Fruit fly (Drosophila melanogaster) whole organism, pupa: ENCODE data around the gene nonA.

Experiments used
- CG10348 ChIP-seq: fragments of 200-800 bp; sonication (Bioruptor generic); IDR thresholded peaks from 2 replicates; pipeline ENCODE4 v1.3.6; 2022; ENCODE audit warnings: missing biosample characterization, missing genetic modification characterization
- CG12605 ChIP-seq: fragments of 200-800 bp; sonication (Bioruptor generic); IDR thresholded peaks from 2 replicates; pipeline ENCODE4 v1.3.6; 2022; ENCODE audit warnings: missing biosample characterization, missing genetic modification characterization
- CG13204 ChIP-seq: fragments of 200-800 bp; sonication (Bioruptor generic); optimal IDR thresholded peaks from 2 replicates; lab custom pipeline; 2018; ENCODE audit warnings: missing biosample characterization, mild to moderate bottlenecking, missing genetic modification characterization, moderate library complexity
- CG14655 ChIP-seq: fragments of 200-800 bp; sonication (Bioruptor generic); optimal IDR thresholded peaks from 3 replicates; lab custom pipeline; 2017; ENCODE audit warnings: mild to moderate bottlenecking, missing biosample characterization, missing genetic modification reagents, missing genetic modification characterization
- CG15710 ChIP-seq: fragments of 200-800 bp; sonication (Bioruptor generic); optimal IDR thresholded peaks from 2 replicates; lab custom pipeline; 2018; ENCODE audit warnings: missing biosample characterization, mild to moderate bottlenecking, missing genetic modification characterization, moderate library complexity
- CG17806 ChIP-seq: fragments of 200-800 bp; sonication (Bioruptor generic); optimal IDR thresholded peaks from 2 replicates; lab custom pipeline; 2018; ENCODE audit warnings: missing biosample characterization, mild to moderate bottlenecking, missing genetic modification characterization, moderate library complexity
- CG32121 ChIP-seq: fragments of 200-800 bp; sonication (Bioruptor generic); IDR thresholded peaks from 2 replicates; pipeline ENCODE4 v1.3.6; 2022; ENCODE audit warnings: missing biosample characterization, missing genetic modification characterization
- CG34367 ChIP-seq: fragments of 200-800 bp; sonication (Bioruptor generic); optimal IDR thresholded peaks from 2 replicates; lab custom pipeline; 2018; ENCODE audit warnings: missing biosample characterization, mild to moderate bottlenecking, missing genetic modification characterization
- CG4496 ChIP-seq: fragments of 200-800 bp; sonication (Bioruptor generic); IDR thresholded peaks from 3 replicates; pipeline ENCODE4 v1.3.6; 2022; ENCODE audit warnings: missing biosample characterization, missing genetic modification characterization
- CG8159 ChIP-seq: fragments of 200-800 bp; sonication (Bioruptor generic); optimal IDR thresholded peaks from 3 replicates; lab custom pipeline; 2018; ENCODE audit warnings: missing biosample characterization, mild to moderate bottlenecking, missing genetic modification characterization, moderate library complexity
- CG8301 ChIP-seq: fragments of 200-800 bp; sonication (Bioruptor generic); optimal IDR thresholded peaks from 2 replicates; lab custom pipeline; 2018; ENCODE audit warnings: missing biosample characterization, mild to moderate bottlenecking, missing genetic modification characterization
- CG9948 ChIP-seq: fragments of 200-800 bp; sonication (Bioruptor generic); optimal IDR thresholded peaks from 2 replicates; lab custom pipeline; 2018; ENCODE audit warnings: missing biosample characterization, mild to moderate bottlenecking, missing genetic modification characterization, moderate library complexity
- D1 ChIP-seq: fragments of 200-800 bp; sonication (Bioruptor generic); optimal IDR thresholded peaks from 2 replicates; lab custom pipeline; 2018; ENCODE audit warnings: missing biosample characterization, mild to moderate bottlenecking, missing genetic modification characterization, moderate library complexity
- EcR ChIP-seq: fragments of 200-800 bp; sonication (Bioruptor generic); optimal IDR thresholded peaks from 3 replicates; lab custom pipeline; 2019; ENCODE audit warnings: missing biosample characterization, missing genetic modification characterization, mild to moderate bottlenecking, moderate library complexity, missing genetic modification reagents
- Ets98B ChIP-seq: fragments of 200-800 bp; sonication (Bioruptor generic); IDR thresholded peaks from 2 replicates; pipeline ENCODE4 v1.3.6; 2022; ENCODE audit warnings: missing biosample characterization, missing genetic modification characterization
- Pif1A ChIP-seq: fragments of 200-800 bp; sonication (Bioruptor generic); optimal IDR thresholded peaks from 3 replicates; lab custom pipeline; 2016; ENCODE audit warnings: missing biosample characterization, missing genetic modification characterization
- Pif1B ChIP-seq: fragments of 200-800 bp; sonication (Bioruptor generic); optimal IDR thresholded peaks from 3 replicates; lab custom pipeline; 2016; ENCODE audit warnings: missing biosample characterization, missing genetic modification characterization
- Snoo ChIP-seq: fragments of 200-800 bp; sonication (Bioruptor generic); optimal IDR thresholded peaks from 3 replicates; lab custom pipeline; 2017; ENCODE audit warnings: missing biosample characterization, mild to moderate bottlenecking, missing genetic modification characterization, inconsistent platforms
- fd96Ca ChIP-seq: fragments of 200-800 bp; sonication (Bioruptor generic); IDR thresholded peaks from 3 replicates; pipeline ENCODE4 v1.3.6; 2022; ENCODE audit warnings: missing biosample characterization, missing genetic modification characterization
- gl ChIP-seq: fragments of 200-800 bp; sonication (Bioruptor generic); optimal IDR thresholded peaks from 2 replicates; lab custom pipeline; 2018; ENCODE audit warnings: missing biosample characterization, mild to moderate bottlenecking, missing genetic modification characterization
- rn ChIP-seq: fragments of 200-800 bp; sonication (Bioruptor generic); IDR thresholded peaks from 2 replicates; pipeline ENCODE4 v1.3.6; 2022; ENCODE audit warnings: missing biosample characterization, missing genetic modification characterization

nonA gene

DNA sequence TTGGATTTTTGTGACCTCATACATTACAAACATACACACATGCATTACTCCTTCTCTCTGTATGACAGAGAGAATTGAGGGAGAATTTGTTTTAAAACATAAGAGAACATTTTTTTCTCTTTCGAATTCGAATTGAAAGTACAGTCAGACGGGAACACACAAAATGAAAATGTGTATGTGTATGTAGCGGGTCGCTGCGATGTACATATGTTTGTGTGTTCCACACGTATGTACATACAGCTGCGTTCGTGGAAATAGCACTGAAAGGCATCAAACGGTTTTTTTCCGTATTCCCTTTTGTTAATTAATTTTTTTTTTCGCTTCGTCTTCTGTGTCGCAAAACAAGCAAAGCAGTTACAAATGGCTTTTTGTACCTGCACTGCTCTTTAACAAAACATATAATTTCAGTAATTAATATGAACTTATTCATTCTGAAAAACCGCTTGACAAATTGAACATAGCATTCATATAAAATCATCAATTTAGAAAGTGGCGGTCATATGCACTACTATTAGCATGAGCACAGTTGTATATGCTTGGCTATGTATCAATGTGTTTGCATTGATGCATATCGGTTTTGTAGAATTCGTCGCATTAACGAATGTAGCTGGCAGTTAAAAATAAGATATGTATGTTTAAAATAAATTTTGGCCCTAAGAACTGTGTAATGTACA is 28.6 kb upstream of the nonA start:
- TF ChIP-seq CG14655 (GFP tag; lab: Kevin White, UChicago) = peak; percentile 99
- peak; percentile 89 for TF ChIP-seq Ets98B (GFP tag; lab: Robert Waterston, UW)
- peak; percentile 95 for TF ChIP-seq Pif1B (GFP tag; lab: Kevin White, UChicago)
- TF ChIP-seq CG13204 (GFP tag; lab: Kevin White, UChicago) = peak; percentile 93
- peak; percentile 98 for TF ChIP-seq CG8159 (tag; lab: Kevin White, UChicago)
- peak; percentile 96 for TF ChIP-seq fd96Ca
- TF ChIP-seq gl (tag; lab: Kevin White, UChicago) = peak; percentile 94
- TF ChIP-seq Snoo (tag; lab: Kevin White, UChicago) = peak; percentile 96
- TF ChIP-seq CG34367 (tag; lab: Kevin White, UChicago) = peak; percentile 97
- TF ChIP-seq CG17806 (tag; lab: Kevin White, UChicago) = peak; percentile 95
- peak; percentile 90 for TF ChIP-seq CG12605
- TF ChIP-seq CG8301 (tag; lab: Kevin White, UChicago) = peak; percentile 98
- peak; percentile 6 for TF ChIP-seq EcR (GFP tag; lab: Kevin White, UChicago)
- TF ChIP-seq CG10348 (GFP tag; lab: Robert Waterston, UW) = peak; percentile 79
- TF ChIP-seq rn (GFP tag; lab: Robert Waterston, UW) = peak; percentile 86
- peak; percentile 97 for TF ChIP-seq CG9948 (tag; lab: Kevin White, UChicago)
- peak; percentile 97 for TF ChIP-seq CG15710 (tag; lab: Kevin White, UChicago)
- peak; percentile 95 for TF ChIP-seq D1 (tag; lab: Kevin White, UChicago)
- TF ChIP-seq CG4496 = peak; percentile 94
- peak; percentile 96 for TF ChIP-seq CG32121 (GFP tag; lab: Robert Waterston, UW)
- TF ChIP-seq Pif1A (GFP tag; lab: Kevin White, UChicago) = peak; percentile 97

- TF ChIP-seq Pif1B (GFP tag; lab: Kevin White, UChicago) (no peak), EcR (GFP tag; lab: Kevin White, UChicago) (peak; percentile 9), Pif1A (GFP tag; lab: Kevin White, UChicago) (no peak), rn (GFP tag; lab: Robert Waterston, UW) (no peak), CG13204 (GFP tag; lab: Kevin White, UChicago) (no peak), CG8159 (tag; lab: Kevin White, UChicago) (no peak), CG14655 (GFP tag; lab: Kevin White, UChicago) (peak; percentile 3), Ets98B (GFP tag; lab: Robert Waterston, UW) (peak; percentile 35; the same call in 1 of the 2 replicates), CG34367 (tag; lab: Kevin White, UChicago) (no peak), CG4496 (peak; percentile 29; the same call in 1 of the 3 replicates), CG32121 (GFP tag; lab: Robert Waterston, UW) (no peak), Snoo (tag; lab: Kevin White, UChicago) (no peak), CG9948 (tag; lab: Kevin White, UChicago) (no peak), CG17806 (tag; lab: Kevin White, UChicago) (no peak), CG10348 (GFP tag; lab: Robert Waterston, UW) (no peak), CG15710 (tag; lab: Kevin White, UChicago) (no peak), D1 (tag; lab: Kevin White, UChicago) (no peak), gl (tag; lab: Kevin White, UChicago) (no peak), CG8301 (tag; lab: Kevin White, UChicago) (no peak), fd96Ca (peak; percentile 54; the same call in 1 of the 3 replicates), CG12605 (0 out of 2 replicates have a peak, but pooled peaks have one; percentile 30)
- TF ChIP-seq, all 21 proteins: peak for 6
Measured at dm6 chrX:16333434-16334141, 27.8 kb upstream of the nonA start, which contains the start of the genes CG9921 and Dsp1. CG9921 (minus strand) TSS chrX:16333600. Dsp1 (plus strand) TSS chrX:16333612.

- no peak for TF ChIP-seq CG12605
- no peak for TF ChIP-seq Ets98B (GFP tag; lab: Robert Waterston, UW)
- TF ChIP-seq D1 (tag; lab: Kevin White, UChicago) = no peak
- no peak for TF ChIP-seq CG34367 (tag; lab: Kevin White, UChicago)
- no peak for TF ChIP-seq Pif1B (GFP tag; lab: Kevin White, UChicago)
- no peak for TF ChIP-seq CG4496
- no peak for TF ChIP-seq CG15710 (tag; lab: Kevin White, UChicago)
- no peak for TF ChIP-seq Pif1A (GFP tag; lab: Kevin White, UChicago)
- TF ChIP-seq EcR (GFP tag; lab: Kevin White, UChicago) = no peak
Measured at dm6 chrX:16334251-16334860, 27.0 kb upstream of the nonA start.

dm6 chrX:16335107-16335642 is 26.2 kb upstream of the nonA start:
- peak; percentile 55 for TF ChIP-seq CG15710 (tag; lab: Kevin White, UChicago)
- peak; percentile 90 for TF ChIP-seq CG32121 (GFP tag; lab: Robert Waterston, UW)
- no peak for TF ChIP-seq CG10348 (GFP tag; lab: Robert Waterston, UW)
- TF ChIP-seq rn (GFP tag; lab: Robert Waterston, UW) = peak; percentile 61
- peak; percentile 67 for TF ChIP-seq Snoo (tag; lab: Kevin White, UChicago)
- TF ChIP-seq CG9948 (tag; lab: Kevin White, UChicago) = peak; percentile 33
- peak; percentile 93 for TF ChIP-seq CG4496
- peak; percentile 80 for TF ChIP-seq Pif1A (GFP tag; lab: Kevin White, UChicago)
- no peak for TF ChIP-seq gl (tag; lab: Kevin White, UChicago)
- TF ChIP-seq CG13204 (GFP tag; lab: Kevin White, UChicago) = no peak
- peak; percentile 57 for TF ChIP-seq CG8159 (tag; lab: Kevin White, UChicago)
- TF ChIP-seq D1 (tag; lab: Kevin White, UChicago) = no peak
- TF ChIP-seq CG17806 (tag; lab: Kevin White, UChicago) = peak; percentile 62
- TF ChIP-seq CG12605 = peak; percentile 64; the same call in 1 of the 2 replicates
- TF ChIP-seq fd96Ca = peak; percentile 86
- TF ChIP-seq EcR (GFP tag; lab: Kevin White, UChicago) = no peak
- no peak for TF ChIP-seq CG14655 (GFP tag; lab: Kevin White, UChicago)
- TF ChIP-seq CG8301 (tag; lab: Kevin White, UChicago) = peak; percentile 49
- peak; percentile 77 for TF ChIP-seq Pif1B (GFP tag; lab: Kevin White, UChicago)
- peak; percentile 46 for TF ChIP-seq CG34367 (tag; lab: Kevin White, UChicago)
- peak; percentile 87 for TF ChIP-seq Ets98B (GFP tag; lab: Robert Waterston, UW)
